Fruit fly (Drosophila melanogaster): ENCODE results near the gene ImpE2.

Gene ImpE2

DNA sequence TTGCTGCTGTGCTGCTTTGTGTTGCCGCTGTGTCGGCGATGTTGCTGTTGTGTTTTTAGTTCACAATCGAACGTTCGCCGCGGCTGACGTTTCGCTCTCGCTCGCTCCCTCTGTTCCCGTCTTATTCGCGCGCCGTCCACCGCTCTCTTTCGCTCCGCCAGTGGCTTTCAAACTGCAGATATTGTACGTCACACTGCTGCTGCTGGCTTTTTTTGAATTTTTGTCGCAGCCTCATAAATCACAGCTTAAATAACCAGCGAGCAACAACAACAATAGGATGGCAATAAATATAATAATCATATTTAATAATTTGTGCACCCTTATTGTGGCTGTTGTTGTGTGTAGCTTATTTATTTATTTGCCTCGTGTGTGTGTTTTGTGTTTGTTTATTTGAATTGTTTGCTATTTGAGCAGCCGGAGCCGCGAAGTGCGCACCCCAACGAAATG is 31.1 kb upstream of the ImpE2 start (continued):
- TF ChIP-seq gem (tag; optimal IDR thresholded peaks at IDR 0.05) (peak; percentile 52), danr (GFP tag; IDR thresholded peaks at IDR 0.05) (no peak), CG2889 (GFP tag; IDR thresholded peaks at IDR 0.05) (0 out of 3 replicates have a peak, but pooled peaks have one; percentile 6), Xrp1 (GFP tag; IDR thresholded peaks at IDR 0.05) (peak; percentile 59), CG9215 (GFP tag; IDR thresholded peaks at IDR 0.05) (no peak), Dref (GFP tag; IDR thresholded peaks at IDR 0.05) (no peak), cad (GFP tag; optimal IDR thresholded peaks at IDR 0.05) (peak; percentile 60), CG8281 (tag; optimal IDR thresholded peaks at IDR 0.05) (no peak), Side (GFP tag; optimal IDR thresholded peaks at IDR 0.05) (no peak), kni (GFP tag; optimal IDR thresholded peaks at IDR 0.05) (peak; percentile 65), stwl (tag; optimal IDR thresholded peaks at IDR 0.05) (peak; percentile 50), crc (GFP tag; optimal IDR thresholded peaks at IDR 0.05) (no peak), sr (GFP tag; IDR thresholded peaks at IDR 0.05) (no peak), CG18011 (GFP tag; optimal IDR thresholded peaks at IDR 0.05) (no peak), CG13287 (GFP tag; IDR thresholded peaks at IDR 0.05; ENCODE audit: partially characterized antibody) (no peak; the same call in 1 of the 2 replicates), CG8089 (GFP tag; optimal IDR thresholded peaks at IDR 0.05) (no peak), CG9797 (GFP tag; optimal IDR thresholded peaks at IDR 0.05) (no peak), lab (GFP tag; optimal IDR thresholded peaks at IDR 0.05) (peak; percentile 68), ap (GFP tag; IDR thresholded peaks at IDR 0.05) (no peak), Chrac-16 (GFP tag; optimal IDR thresholded peaks at IDR 0.05) (no peak), Kr (GFP tag; optimal IDR thresholded peaks at IDR 0.05) (no peak), CG13775 (GFP tag; optimal IDR thresholded peaks at IDR 0.05) (no peak), odd (GFP tag; optimal IDR thresholded peaks at IDR 0.05) (peak; percentile 10), emc (GFP tag; optimal IDR thresholded peaks at IDR 0.05) (no peak), Gsc (GFP tag; IDR thresholded peaks at IDR 0.05) (no peak), dpn (GFP tag; optimal IDR thresholded peaks at IDR 0.05) (no peak), Deaf1 (tag; optimal IDR thresholded peaks at IDR 0.05) (peak; percentile 44), toy (GFP tag; IDR thresholded peaks at IDR 0.05) (no peak), CG11085 (GFP tag; IDR thresholded peaks at IDR 0.05) (no peak), CG4328 (GFP tag; optimal IDR thresholded peaks at IDR 0.05) (peak; percentile 24), CG12769 (tag; optimal IDR thresholded peaks at IDR 0.05) (peak; percentile 57), fd64A (GFP tag; optimal IDR thresholded peaks at IDR 0.05) (peak; percentile 52), ab (GFP tag; optimal IDR thresholded peaks at IDR 0.05) (no peak), Camta (GFP tag; optimal IDR thresholded peaks at IDR 0.05) (peak; percentile 8), CG4617 (GFP tag; optimal IDR thresholded peaks at IDR 0.05; ENCODE audit: borderline replicate concordance) (no peak), tin (GFP tag; optimal IDR thresholded peaks at IDR 0.05) (no peak), grn (GFP tag; optimal IDR thresholded peaks at IDR 0.05) (no peak), en (GFP tag; optimal IDR thresholded peaks at IDR 0.05) (no peak), D (optimal IDR thresholded peaks at IDR 0.05) (no peak), D (GFP tag; optimal IDR thresholded peaks at IDR 0.05) (peak; percentile 41), Optix (GFP tag; IDR thresholded peaks at IDR 0.05) (no peak), tap (tag; optimal IDR thresholded peaks at IDR 0.05) (peak; percentile 26), CkIIα-i1 (GFP tag; IDR thresholded peaks at IDR 0.05) (no peak), CG32532 (GFP tag; IDR thresholded peaks at IDR 0.05) (no peak), ssp (GFP tag; IDR thresholded peaks at IDR 0.05) (no peak), Hey (tag; optimal IDR thresholded peaks at IDR 0.05) (peak; percentile 25), stc (GFP tag; IDR thresholded peaks at IDR 0.05) (peak; percentile 8; the same call in 1 of the 2 replicates), Tbp (GFP tag; optimal IDR thresholded peaks at IDR 0.05) (no peak), ci (GFP tag; IDR thresholded peaks at IDR 0.05) (peak; percentile 79), CG5245 (GFP tag; optimal IDR thresholded peaks at IDR 0.05) (no peak), CG8388 (GFP tag; optimal IDR thresholded peaks at IDR 0.05) (no peak), kay (GFP tag; optimal IDR thresholded peaks at IDR 0.05) (no peak), her (GFP tag; optimal IDR thresholded peaks at IDR 0.05) (no peak)

All from whole organism, embryonic.